Worm (Caenorhabditis elegans): ENCODE measurements around the gene daf-12.
A peak's percentile ranks its signal among the peaks of the same experiment; 100 is the strongest.

daf-12 gene

ce11 chrX:10645148-10645547 is 9.4 kb downstream of the daf-12 start:
- TF ChIP-seq him-1 (tag; optimal IDR thresholded peaks at IDR 0.05) (no peak), dao-5 (tag; optimal IDR thresholded peaks at IDR 0.05) (no peak), W03F9.2 (tag; optimal IDR thresholded peaks at IDR 0.05) (no peak)

DNA sequence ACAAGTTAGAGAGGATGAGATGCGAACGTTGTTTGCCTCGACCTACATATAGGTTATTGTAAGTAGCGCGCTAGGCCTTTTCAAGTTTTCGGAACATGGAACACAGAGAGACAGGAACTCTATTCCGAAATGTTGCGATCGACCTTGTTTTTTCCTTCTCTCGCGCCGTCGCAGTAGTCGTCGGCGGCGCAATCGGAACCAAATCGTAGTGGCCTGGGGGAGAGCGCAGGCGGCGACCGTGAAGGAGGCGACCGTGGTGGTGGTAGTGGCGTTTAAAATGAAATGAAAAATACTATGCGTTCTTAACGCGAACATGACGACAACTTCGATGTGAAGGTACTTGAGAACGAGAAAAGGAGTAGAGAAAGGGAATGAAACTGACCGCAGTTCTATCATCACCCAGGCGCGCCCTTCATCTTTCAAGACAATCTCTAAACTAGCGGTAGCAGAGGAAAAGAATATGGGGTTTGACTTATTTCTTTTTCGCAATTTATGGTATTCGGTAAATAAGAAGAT is 11.9 kb downstream of the daf-12 start:
- TF ChIP-seq dao-5 (tag; optimal IDR thresholded peaks at IDR 0.05) = no peak
- no peak for TF ChIP-seq him-1 (tag; optimal IDR thresholded peaks at IDR 0.05)
- no peak for TF ChIP-seq W03F9.2 (tag; optimal IDR thresholded peaks at IDR 0.05)

- TF ChIP-seq dao-5 (tag; optimal IDR thresholded peaks at IDR 0.05) = no peak
- TF ChIP-seq W03F9.2 (tag; optimal IDR thresholded peaks at IDR 0.05) = no peak
- no peak for TF ChIP-seq him-1 (tag; optimal IDR thresholded peaks at IDR 0.05)
These were observed 14.4 kb downstream of the daf-12 start for ce11 chrX:10650103-10650502.

- TF ChIP-seq dao-5 (tag; optimal IDR thresholded peaks at IDR 0.05) (no peak), W03F9.2 (tag; optimal IDR thresholded peaks at IDR 0.05) (no peak), him-1 (tag; optimal IDR thresholded peaks at IDR 0.05) (no peak)
These were observed 20.9 kb downstream of the daf-12 start for ce11 chrX:10656604-10657003.

DNA sequence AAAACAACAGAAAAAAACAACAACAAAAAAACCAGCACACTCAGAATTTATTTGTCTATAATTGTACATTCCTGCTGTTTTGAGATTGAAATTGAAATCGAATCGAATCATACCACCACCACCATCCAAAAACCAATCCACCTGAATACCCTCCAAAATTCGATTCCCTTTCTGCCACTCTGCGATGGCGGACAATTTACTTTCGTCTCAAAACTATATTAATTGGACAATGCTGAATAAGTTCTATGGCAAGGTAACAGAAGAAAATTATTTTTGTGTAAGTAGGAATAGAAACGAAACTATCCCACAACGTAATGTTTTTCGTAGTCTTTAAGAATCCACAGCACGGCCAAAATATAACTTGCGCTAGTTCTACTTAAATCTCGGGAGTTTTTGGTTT is 23.8 kb downstream of the daf-12 start:
- TF ChIP-seq W03F9.2 (tag; optimal IDR thresholded peaks at IDR 0.05) = no peak

ce11 chrX:10664759-10665158 is 29.1 kb downstream of the daf-12 start:
- TF ChIP-seq him-1 (tag; optimal IDR thresholded peaks at IDR 0.05) = no peak
- no peak for TF ChIP-seq W03F9.2 (tag; optimal IDR thresholded peaks at IDR 0.05)
- TF ChIP-seq dao-5 (tag; optimal IDR thresholded peaks at IDR 0.05) = no peak

ce11 chrX:10666871-10667270 is 31.2 kb downstream of the daf-12 start:
- TF ChIP-seq W03F9.2 (tag; optimal IDR thresholded peaks at IDR 0.05) (no peak), dao-5 (tag; optimal IDR thresholded peaks at IDR 0.05) (no peak), him-1 (tag; optimal IDR thresholded peaks at IDR 0.05) (no peak)

ce11 chrX:10667424-10668291 is 31.9 kb downstream of the daf-12 start:
- TF ChIP-seq W03F9.2 (tag; optimal IDR thresholded peaks at IDR 0.05) = no peak

DNA sequence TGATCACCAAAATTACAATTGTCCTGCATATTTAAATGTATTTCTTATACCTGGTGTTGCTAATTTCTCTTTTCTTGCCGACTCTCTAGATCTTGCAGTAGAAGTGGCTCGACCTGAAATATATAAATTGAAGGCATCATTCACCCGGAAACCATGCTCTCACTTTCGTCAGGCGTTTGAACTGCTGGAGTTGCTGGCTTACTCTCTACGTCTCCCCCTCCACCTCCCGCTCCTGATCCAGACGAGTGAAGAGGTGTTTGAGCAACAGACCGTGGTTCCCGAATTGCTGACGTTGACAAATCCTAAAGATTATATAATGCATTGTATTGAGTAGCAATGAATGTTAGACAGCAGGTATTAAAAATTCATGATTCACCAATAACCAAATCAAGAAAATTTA is 34.5 kb downstream of the daf-12 start:
- TF ChIP-seq dao-5 (tag; optimal IDR thresholded peaks at IDR 0.05) (no peak), W03F9.2 (tag; optimal IDR thresholded peaks at IDR 0.05) (no peak), him-1 (tag; optimal IDR thresholded peaks at IDR 0.05) (no peak)

ce11 chrX:10674199-10674598 is 38.5 kb downstream of the daf-12 start, which contains the start of gene F13E6.2:
Gene F13E6.2, minus strand, starts transcription at chrX:10674299.
- TF ChIP-seq dao-5 (tag; optimal IDR thresholded peaks at IDR 0.05) (no peak), him-1 (tag; optimal IDR thresholded peaks at IDR 0.05) (no peak), W03F9.2 (tag; optimal IDR thresholded peaks at IDR 0.05) (no peak)

- TF ChIP-seq him-1 (tag; optimal IDR thresholded peaks at IDR 0.05) (peak; percentile 12), W03F9.2 (tag; optimal IDR thresholded peaks at IDR 0.05) (no peak)
These were observed 39.7 kb downstream of the daf-12 start for ce11 chrX:10675376-10675775.

DNA sequence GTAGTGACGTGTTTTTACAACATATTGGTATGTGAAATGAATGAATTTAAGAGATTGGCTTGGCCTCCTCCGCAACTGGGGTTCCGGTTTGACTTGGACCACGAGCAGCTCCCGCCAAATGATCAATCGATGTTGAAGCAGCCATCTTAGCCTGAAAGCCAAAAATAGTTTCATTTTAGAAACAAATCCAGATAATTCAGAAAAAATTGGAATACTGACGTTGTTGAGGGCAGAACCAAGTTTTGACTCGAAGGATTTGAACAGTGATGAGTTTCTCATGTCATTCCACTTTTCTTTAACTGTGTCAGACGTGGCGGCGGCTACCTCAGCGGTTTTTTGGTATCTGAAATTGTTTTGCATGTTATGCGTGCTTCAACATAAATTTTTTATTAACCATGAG is 40.2 kb downstream of the daf-12 start:
- TF ChIP-seq dao-5 (tag; optimal IDR thresholded peaks at IDR 0.05) = no peak
- no peak for TF ChIP-seq him-1 (tag; optimal IDR thresholded peaks at IDR 0.05)
- TF ChIP-seq W03F9.2 (tag; optimal IDR thresholded peaks at IDR 0.05) = no peak

DNA sequence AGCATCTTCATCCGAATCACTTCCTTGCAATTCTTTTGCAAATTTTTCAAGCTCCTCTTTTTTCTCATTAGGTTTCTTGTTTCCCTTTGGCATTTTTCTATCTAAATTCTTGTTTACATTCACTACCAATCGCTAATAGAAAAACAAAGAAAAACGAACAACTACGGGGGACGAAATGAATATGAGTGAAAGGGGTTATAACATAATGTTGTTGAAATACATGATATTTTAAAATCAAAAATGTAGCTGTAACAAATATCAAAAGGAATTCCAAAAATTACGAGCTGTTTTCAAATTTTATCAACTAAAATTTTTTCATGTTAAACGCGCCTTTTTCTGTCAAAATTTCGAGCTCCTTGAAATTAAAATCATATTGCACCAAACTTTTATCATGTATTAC is 41.3 kb downstream of the daf-12 start, which contains the start of gene F13E6.1:
Gene F13E6.1 (minus strand): TSS at position 101 of the 400 bp plus-strand sequence.
- TF ChIP-seq W03F9.2 (tag; optimal IDR thresholded peaks at IDR 0.05) = no peak
- TF ChIP-seq him-1 (tag; optimal IDR thresholded peaks at IDR 0.05) = no peak
- TF ChIP-seq dao-5 (tag; optimal IDR thresholded peaks at IDR 0.05) = no peak

ce11 chrX:10677552-10677951 is 41.8 kb downstream of the daf-12 start:
- TF ChIP-seq him-1 (tag; optimal IDR thresholded peaks at IDR 0.05) = no peak
- no peak for TF ChIP-seq dao-5 (tag; optimal IDR thresholded peaks at IDR 0.05)
- TF ChIP-seq W03F9.2 (tag; optimal IDR thresholded peaks at IDR 0.05) = no peak

Measured in whole organism, L4/young adult.